Worm (Caenorhabditis elegans): ENCODE measurements around the gene ZC404.2.

Gene ZC404.2

ce11 chrV:6783044-6783625, 4.6 kb upstream of the ZC404.2 start:
- 0 out of 2 replicates have a peak, but pooled peaks have one; percentile 8 for TF ChIP-seq pbrm-1 (GFP tag; IDR thresholded peaks at IDR 0.05)
- TF ChIP-seq madf-3 (GFP tag; IDR thresholded peaks at IDR 0.05) = peak; percentile 70; the same call in 1 of the 2 replicates
- no peak for TF ChIP-seq unc-62 (GFP tag; optimal IDR thresholded peaks at IDR 0.05)
- TF ChIP-seq let-607 (tag; optimal IDR thresholded peaks at IDR 0.05) = no peak
- TF ChIP-seq D2030.7 (GFP tag; IDR thresholded peaks at IDR 0.05) = peak; percentile 45
- TF ChIP-seq ZK185.1 (tag; optimal IDR thresholded peaks at IDR 0.05; ENCODE audit: poor library complexity, severe bottlenecking) = no peak
- TF ChIP-seq sdz-38 (tag; optimal IDR thresholded peaks at IDR 0.05) = no peak
- TF ChIP-seq ceh-27 (GFP tag; optimal IDR thresholded peaks at IDR 0.05) = no peak
- no peak for TF ChIP-seq nhr-90 (tag; optimal IDR thresholded peaks at IDR 0.05)
- no peak for TF ChIP-seq mel-28 (tag; optimal IDR thresholded peaks at IDR 0.05; ENCODE audit: borderline replicate concordance)
- TF ChIP-seq pha-4 (tag; optimal IDR thresholded peaks at IDR 0.05) = no peak
- no peak for TF ChIP-seq ets-4 (GFP tag; optimal IDR thresholded peaks at IDR 0.05)
- TF ChIP-seq lag-1 (GFP tag; IDR thresholded peaks at IDR 0.05) = no peak
- peak; percentile 39 for TF ChIP-seq hmg-1.2 (GFP tag; IDR thresholded peaks at IDR 0.05)
- no peak for TF ChIP-seq lin-40 (tag; optimal IDR thresholded peaks at IDR 0.05)
- TF ChIP-seq madf-6 (GFP tag; IDR thresholded peaks at IDR 0.05) = peak; percentile 79
- 0 out of 2 replicates have a peak, but pooled peaks have one; percentile 49 for TF ChIP-seq aptf-3 (GFP tag; IDR thresholded peaks at IDR 0.05)
- no peak for TF ChIP-seq F23B12.7 (tag; optimal IDR thresholded peaks at IDR 0.05; ENCODE audit: insufficient read depth)
- TF ChIP-seq ccch-3 (GFP tag; optimal IDR thresholded peaks at IDR 0.05) = no peak
- no peak for TF ChIP-seq K11D2.4 (GFP tag; IDR thresholded peaks at IDR 0.05)
- peak; percentile 57 for TF ChIP-seq lsl-1 (GFP tag; optimal IDR thresholded peaks at IDR 0.05)
- no peak for TF ChIP-seq nhr-120 (GFP tag; IDR thresholded peaks at IDR 0.05)
- peak; percentile 39 for TF ChIP-seq mxl-1 (tag; optimal IDR thresholded peaks at IDR 0.05)
- no peak for TF ChIP-seq fkh-3 (tag; optimal IDR thresholded peaks at IDR 0.05)
- TF ChIP-seq let-526 (GFP tag; IDR thresholded peaks at IDR 0.05) = no peak
- TF ChIP-seq him-1 (tag; optimal IDR thresholded peaks at IDR 0.05) = no peak
- TF ChIP-seq ama-1 (optimal IDR thresholded peaks at IDR 0.05) = no peak
- peak in 1 of 2 experiments; percentile 69 for TF ChIP-seq ama-1 (GFP tag; optimal IDR thresholded peaks at IDR 0.05)
- peak; percentile 51; the same call in 1 of the 2 replicates for TF ChIP-seq Y53G8AR.9 (GFP tag; conservative IDR thresholded peaks at IDR 0.05)
- no peak for TF ChIP-seq ztf-26 (tag; optimal IDR thresholded peaks at IDR 0.05)
- TF ChIP-seq C17E4.6 (GFP tag; IDR thresholded peaks at IDR 0.05) = 0 out of 2 replicates have a peak, but pooled peaks have one; percentile 23
- peak; percentile 25 for TF ChIP-seq repo-1 (tag; optimal IDR thresholded peaks at IDR 0.05)
- TF ChIP-seq mcd-1 (GFP tag; IDR thresholded peaks at IDR 0.05) = no peak
- no peak for TF ChIP-seq Y53F4B.3 (GFP tag; IDR thresholded peaks at IDR 0.05)
- TF ChIP-seq snpc-1.3 (tag; optimal IDR thresholded peaks at IDR 0.05; ENCODE audit: insufficient read depth) = no peak
- TF ChIP-seq madf-10 (tag; optimal IDR thresholded peaks at IDR 0.05) = no peak
- no peak for TF ChIP-seq unc-130 (GFP tag; optimal IDR thresholded peaks at IDR 0.05)
- TF ChIP-seq C06A6.2 (GFP tag; conservative IDR thresholded peaks at IDR 0.05) = no peak
- TF ChIP-seq lin-54 (GFP tag; optimal IDR thresholded peaks at IDR 0.05) = peak; percentile 46
- no peak for TF ChIP-seq nhr-80 (tag; optimal IDR thresholded peaks at IDR 0.05)
- TF ChIP-seq rpc-1 (optimal IDR thresholded peaks at IDR 0.05) = no peak
- no peak for TF ChIP-seq rpc-1 (tag; optimal IDR thresholded peaks at IDR 0.05)
- TF ChIP-seq chd-7 (tag; optimal IDR thresholded peaks at IDR 0.05) = no peak
- no peak for TF ChIP-seq ztf-25 (GFP tag; IDR thresholded peaks at IDR 0.05)
- no peak for TF ChIP-seq ztf-3 (GFP tag; optimal IDR thresholded peaks at IDR 0.05)
- no peak for TF ChIP-seq F22D6.2 (tag; optimal IDR thresholded peaks at IDR 0.05)
- TF ChIP-seq hsf-1 (GFP tag; IDR thresholded peaks at IDR 0.05) = peak; percentile 58; the same call in 1 of the 2 replicates
- no peak for TF ChIP-seq hlh-12 (tag; optimal IDR thresholded peaks at IDR 0.05)
- no peak for TF ChIP-seq egrh-3 (GFP tag; IDR thresholded peaks at IDR 0.05)
- no peak for TF ChIP-seq bed-1 (GFP tag; IDR thresholded peaks at IDR 0.05)

All from whole organism, young adult.